Worm (Caenorhabditis elegans): ENCODE data around the gene srx-112.
"Not testable (repeated sequence)": the region's sequence is repeated elsewhere in the genome, so short reads cannot be mapped to it uniquely, and the experiment has no call there.

The srx-112 gene

DNA sequence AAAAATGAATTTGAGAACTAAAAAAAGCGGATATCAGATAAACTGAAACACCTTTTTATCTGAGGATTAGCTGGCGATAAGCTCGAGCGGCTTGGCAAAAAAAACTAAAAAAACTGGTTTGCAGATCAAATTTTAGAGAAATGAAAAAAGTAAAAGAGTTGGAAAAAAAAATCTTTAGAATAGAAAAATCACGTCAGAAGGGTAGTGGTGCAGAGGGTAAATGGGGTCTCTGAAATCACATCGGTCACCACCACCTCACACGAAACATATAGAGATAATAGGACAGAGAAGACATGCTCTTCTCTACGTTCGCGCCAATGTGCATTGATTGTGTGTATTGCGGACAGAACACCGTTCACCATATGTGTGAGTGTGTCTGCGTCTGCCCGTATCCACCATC, 16.9 kb upstream of the srx-112 start:
- TF ChIP-seq unc-62 (GFP tag; optimal IDR thresholded peaks at IDR 0.05), result no peak

DNA sequence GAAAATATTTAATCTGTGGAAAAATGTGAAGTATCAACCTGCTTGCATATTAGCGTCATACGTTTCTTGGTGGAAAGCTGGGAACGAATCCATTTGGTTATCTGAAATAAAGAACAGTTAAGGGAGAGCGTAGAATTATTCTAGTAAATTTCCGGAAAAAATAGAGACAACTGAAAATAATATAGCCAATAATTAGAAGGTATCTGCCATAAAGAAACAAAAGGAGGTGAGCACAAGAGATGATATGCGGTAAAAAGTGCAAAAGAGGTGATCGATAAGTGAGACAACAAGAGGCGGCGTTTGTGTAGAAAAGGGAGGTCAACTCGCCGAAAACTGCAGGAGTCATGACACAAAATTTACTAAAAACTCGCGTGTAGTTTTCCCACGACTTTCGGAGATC, 15.1 kb upstream of the srx-112 start, which contains the start of gene T24E12.11:
Gene T24E12.11 (minus strand): TSS at position 101 of the 400 bp plus-strand sequence.
- no peak for TF ChIP-seq unc-62 (GFP tag; optimal IDR thresholded peaks at IDR 0.05)

DNA sequence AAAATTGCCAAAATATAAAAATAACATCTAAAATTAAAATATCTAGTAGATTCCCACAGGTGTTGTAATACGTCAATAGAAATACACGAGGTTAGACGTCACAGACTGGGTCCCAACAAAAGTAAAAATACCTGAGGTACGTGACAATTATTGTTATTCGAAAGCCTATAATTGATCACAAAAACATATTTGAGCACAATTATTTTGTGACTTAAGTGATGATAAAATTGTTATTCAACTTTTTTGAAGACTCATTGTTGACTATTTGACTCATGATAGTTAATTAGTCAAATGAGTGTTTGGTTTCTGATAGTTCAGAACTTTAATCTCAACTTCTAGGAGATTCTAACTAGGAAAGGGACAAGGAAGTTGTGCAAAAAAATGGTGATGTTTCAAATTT, 13.4 kb upstream of the srx-112 start:
- no peak for TF ChIP-seq unc-62 (GFP tag; optimal IDR thresholded peaks at IDR 0.05)

ce11 chrII:3775719-3776118, 11.3 kb upstream of the srx-112 start, which contains the start of gene T24E12.3:
Gene T24E12.3, plus strand, starts transcription at chrII:3776019.
- TF ChIP-seq unc-62 (GFP tag; optimal IDR thresholded peaks at IDR 0.05), result no peak

- no peak for TF ChIP-seq unc-62 (GFP tag; optimal IDR thresholded peaks at IDR 0.05)
These were observed 8.7 kb upstream of the srx-112 start, which contains the start of gene T24E12.10 for ce11 chrII:3773130-3773529. Gene T24E12.10, minus strand, starts transcription at chrII:3773230.

- TF ChIP-seq unc-62 (GFP tag; optimal IDR thresholded peaks at IDR 0.05), result no peak
These were observed 7.3 kb upstream of the srx-112 start for ce11 chrII:3771640-3772039.

DNA sequence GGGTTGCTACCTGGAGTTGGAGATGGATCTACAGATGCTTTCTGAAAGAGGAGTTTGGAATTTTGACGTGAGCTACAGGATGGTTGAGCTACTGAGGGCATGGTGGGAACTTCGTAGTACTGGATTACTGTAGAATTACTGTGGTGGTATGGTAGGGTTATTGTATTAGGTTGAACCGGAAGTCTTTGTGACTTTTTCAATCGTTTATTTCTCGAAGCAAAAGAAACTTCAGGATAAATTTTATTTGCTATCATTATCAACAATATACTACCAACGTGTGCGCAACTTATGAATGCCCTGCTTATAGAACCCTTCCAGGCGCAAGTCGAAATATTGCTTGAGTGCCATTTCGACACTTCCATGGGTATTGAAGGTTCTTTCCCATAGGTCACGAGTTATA, 2.8 kb downstream of the srx-112 start, which contains the start of gene T24E12.6:
Gene T24E12.6 (minus strand): TSS at position 101 of the 400 bp plus-strand sequence.
- TF ChIP-seq unc-62 (GFP tag; optimal IDR thresholded peaks at IDR 0.05), result not testable (repeated sequence)

DNA sequence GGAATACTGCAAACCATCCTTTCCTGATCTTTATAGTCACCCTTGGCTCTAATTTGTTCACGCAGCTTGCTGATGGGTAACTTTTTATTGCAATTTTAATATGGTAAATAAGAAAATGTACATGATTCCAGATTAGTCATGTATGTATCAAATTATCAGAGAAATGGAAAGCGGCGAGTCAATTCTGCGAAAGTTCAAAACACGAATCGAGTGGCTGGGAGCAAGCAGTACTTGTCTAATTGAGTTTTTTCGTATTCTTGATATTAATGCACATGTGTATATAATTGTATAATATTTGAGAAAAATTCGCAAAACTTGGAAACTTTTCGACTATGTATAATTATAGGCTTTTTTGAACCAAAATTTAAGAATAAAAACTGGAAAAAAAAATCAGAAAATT, 5.4 kb downstream of the srx-112 start, which contains the start of gene T24E12.12:
Gene T24E12.12 (plus strand): TSS at position 281 of the 400 bp plus-strand sequence.
- TF ChIP-seq unc-62 (GFP tag; optimal IDR thresholded peaks at IDR 0.05), result no peak

DNA sequence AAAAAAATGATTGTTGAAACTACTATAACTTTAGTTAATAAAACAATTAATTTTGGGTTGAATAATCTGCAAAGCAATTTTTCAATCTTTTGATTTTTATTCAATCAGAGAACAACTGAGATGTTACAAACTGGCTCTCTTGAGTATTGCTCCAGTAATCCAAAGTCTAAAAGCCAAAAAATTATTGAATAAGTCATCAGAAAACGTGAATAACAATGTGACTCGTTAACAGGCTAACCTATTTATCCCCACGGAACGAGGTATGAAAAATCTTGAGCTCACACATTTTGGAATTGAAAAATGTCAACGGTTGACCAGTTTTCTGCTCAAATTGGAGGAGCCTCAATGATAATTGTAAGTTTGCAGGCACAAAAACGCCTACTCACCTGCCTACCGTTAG, 6.9 kb downstream of the srx-112 start, which contains the start of gene srx-111:
Gene srx-111 (plus strand): TSS at position 301 of the 400 bp plus-strand sequence.
- no peak for TF ChIP-seq unc-62 (GFP tag; optimal IDR thresholded peaks at IDR 0.05)

DNA sequence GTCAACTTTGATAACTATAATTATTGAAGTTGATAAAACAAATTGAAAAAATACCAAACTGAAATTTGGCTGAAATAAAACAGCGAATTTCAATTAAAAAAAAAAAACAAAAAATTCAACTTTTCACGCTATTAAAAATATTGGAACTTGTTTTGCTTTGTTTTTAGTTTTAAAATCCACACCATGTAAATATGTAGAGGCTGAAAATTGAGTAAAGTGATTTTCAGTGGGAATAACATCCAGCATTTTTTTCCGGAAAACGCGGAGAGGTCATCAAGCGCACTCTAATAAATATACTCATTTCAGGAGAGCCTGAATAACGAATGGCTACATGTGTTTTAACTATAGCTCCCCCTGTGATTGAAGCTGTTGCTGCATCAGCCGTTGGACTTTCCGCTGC, 10.8 kb downstream of the srx-112 start, which contains the start of gene rcd-1:
Gene rcd-1 (plus strand): TSS at position 301 of the 400 bp plus-strand sequence.
- TF ChIP-seq unc-62 (GFP tag; optimal IDR thresholded peaks at IDR 0.05), result no peak

ce11 chrII:3752184-3752583, 12.2 kb downstream of the srx-112 start, which contains the start of gene sdz-11:
Gene sdz-11, minus strand, starts transcription at chrII:3752284.
- no peak for TF ChIP-seq unc-62 (GFP tag; optimal IDR thresholded peaks at IDR 0.05)

- no peak for TF ChIP-seq unc-62 (GFP tag; optimal IDR thresholded peaks at IDR 0.05)
These were observed 13.7 kb downstream of the srx-112 start, which contains the start of gene fbxb-91 for ce11 chrII:3750685-3751084. Gene fbxb-91, minus strand, starts transcription at chrII:3750785.

- TF ChIP-seq unc-62 (GFP tag; optimal IDR thresholded peaks at IDR 0.05), result no peak
These were observed 15.7 kb downstream of the srx-112 start, which contains the start of gene fbxb-90 for ce11 chrII:3748719-3749118. Gene fbxb-90, minus strand, starts transcription at chrII:3748819.

- no peak for TF ChIP-seq unc-62 (GFP tag; optimal IDR thresholded peaks at IDR 0.05)
These were observed 17.0 kb downstream of the srx-112 start, which contains the start of gene fbxb-92 for ce11 chrII:3747405-3747804. Gene fbxb-92, minus strand, starts transcription at chrII:3747505.

- no peak for TF ChIP-seq unc-62 (GFP tag; optimal IDR thresholded peaks at IDR 0.05)
These were observed 20.6 kb downstream of the srx-112 start, which contains the start of gene nta-1 for ce11 chrII:3743684-3744200. Gene nta-1, minus strand, starts transcription at chrII:3743814.

DNA sequence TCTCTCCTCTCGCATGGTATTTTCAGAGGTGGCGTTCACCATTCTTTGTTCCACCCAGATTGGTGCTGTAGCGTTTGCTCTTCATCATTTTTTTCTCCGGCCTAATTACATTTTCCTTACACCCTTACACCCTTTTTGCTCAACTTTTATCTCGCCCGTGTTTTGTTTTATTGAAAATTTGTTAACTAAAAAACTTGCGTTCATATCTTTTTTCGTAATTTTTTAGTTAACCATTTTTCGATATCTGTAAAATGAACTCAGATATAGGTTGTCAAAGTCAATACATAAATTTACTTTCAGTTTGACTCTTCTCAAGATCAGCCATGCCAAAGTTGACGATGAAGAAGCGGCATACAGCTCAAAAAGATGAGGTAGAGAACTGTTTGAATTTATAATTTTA, 22.8 kb downstream of the srx-112 start, which contains the start of gene F12E12.1:
Gene F12E12.1 (plus strand): TSS at position 301 of the 400 bp plus-strand sequence.
- no peak for TF ChIP-seq unc-62 (GFP tag; optimal IDR thresholded peaks at IDR 0.05)

- TF ChIP-seq unc-62 (GFP tag; optimal IDR thresholded peaks at IDR 0.05), result no peak
These were observed 24.7 kb downstream of the srx-112 start, which contains the start of gene F12E12.2 for ce11 chrII:3739647-3740046. Gene F12E12.2, plus strand, starts transcription at chrII:3739947.
